Worm (Caenorhabditis elegans): ENCODE data around the gene T08G3.13.

Gene T08G3.13

DNA sequence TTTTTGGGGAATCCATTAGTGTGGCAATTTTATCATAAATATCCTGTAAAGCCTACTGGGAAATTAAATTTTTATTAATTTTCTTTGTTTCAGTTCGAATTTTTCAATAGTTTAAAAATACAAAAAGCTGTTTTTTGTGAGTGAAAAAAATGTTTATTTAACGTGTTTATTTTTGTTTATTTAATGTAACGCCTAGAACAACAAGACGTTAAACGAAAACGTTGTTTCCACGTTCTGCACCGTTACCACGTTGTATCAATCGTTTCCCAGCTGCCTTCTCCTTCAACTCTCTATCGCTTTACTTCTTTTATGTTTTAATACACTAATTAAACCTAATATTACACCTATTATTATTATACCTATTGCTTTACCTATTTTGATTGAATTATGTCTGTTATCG is at the start of gene T08G3.13:
TSS of gene T08G3.13 (plus strand) at position 301 of the 400 bp plus-strand sequence.
- TF ChIP-seq tra-4 (tag; optimal IDR thresholded peaks at IDR 0.05) (no peak), hnd-1 (tag; optimal IDR thresholded peaks at IDR 0.05) (no peak), sea-1 (GFP tag; conservative IDR thresholded peaks at IDR 0.05) (no peak), ets-7 (tag; optimal IDR thresholded peaks at IDR 0.05) (no peak), hmbx-1 (tag; optimal IDR thresholded peaks at IDR 0.05) (no peak), scrt-1 (GFP tag; IDR thresholded peaks at IDR 0.05) (no peak), ama-1 (optimal IDR thresholded peaks at IDR 0.05) (no peak), aly-1 (tag; optimal IDR thresholded peaks at IDR 0.05) (no peak), pes-1 (GFP tag; IDR thresholded peaks at IDR 0.05) (no peak), tbx-11 (GFP tag; IDR thresholded peaks at IDR 0.05) (no peak), F13C5.2 (tag; optimal IDR thresholded peaks at IDR 0.05) (no peak), ceh-36 (tag; optimal IDR thresholded peaks at IDR 0.05) (no peak), tbx-37 (GFP tag; conservative IDR thresholded peaks at IDR 0.05) (no peak), hmg-4 (GFP tag; optimal IDR thresholded peaks at IDR 0.05) (no peak), flt-1 (GFP tag; IDR thresholded peaks at IDR 0.05) (no peak), B0310.2 (tag; optimal IDR thresholded peaks at IDR 0.05) (no peak), ceh-13 (GFP tag; optimal IDR thresholded peaks at IDR 0.05) (no peak)

DNA sequence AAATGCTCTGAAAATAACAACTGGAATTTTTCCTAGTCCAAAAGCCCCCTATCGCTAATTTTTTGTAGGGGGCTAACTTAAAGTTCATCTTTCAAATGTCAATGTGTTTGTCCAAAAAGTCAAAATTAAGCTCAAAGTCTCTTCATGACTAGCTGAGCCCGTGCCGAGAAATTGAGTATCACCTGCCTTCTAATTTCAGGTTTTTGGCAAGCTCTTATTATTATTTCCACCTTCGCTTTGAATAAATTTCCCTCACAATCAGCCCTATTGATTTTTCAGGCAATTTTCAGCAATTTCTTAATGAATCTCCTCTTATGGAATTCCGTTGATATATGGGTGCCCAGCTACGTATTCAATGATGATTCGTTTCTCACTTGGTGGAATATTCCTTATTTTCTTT is 48.4 kb upstream of the T08G3.13 start, which contains the start of gene sre-36:
TSS of gene sre-36 (plus strand) at position 301 of the 400 bp plus-strand sequence.
- TF ChIP-seq ceh-36 (tag; optimal IDR thresholded peaks at IDR 0.05) (no peak), hmg-4 (GFP tag; optimal IDR thresholded peaks at IDR 0.05) (no peak), tra-4 (tag; optimal IDR thresholded peaks at IDR 0.05) (no peak), hmbx-1 (tag; optimal IDR thresholded peaks at IDR 0.05) (no peak), F13C5.2 (tag; optimal IDR thresholded peaks at IDR 0.05) (no peak), B0310.2 (tag; optimal IDR thresholded peaks at IDR 0.05) (no peak), ama-1 (optimal IDR thresholded peaks at IDR 0.05) (no peak), aly-1 (tag; optimal IDR thresholded peaks at IDR 0.05) (no peak), pes-1 (GFP tag; IDR thresholded peaks at IDR 0.05) (no peak), ets-7 (tag; optimal IDR thresholded peaks at IDR 0.05) (no peak), tbx-11 (GFP tag; IDR thresholded peaks at IDR 0.05) (no peak)

DNA sequence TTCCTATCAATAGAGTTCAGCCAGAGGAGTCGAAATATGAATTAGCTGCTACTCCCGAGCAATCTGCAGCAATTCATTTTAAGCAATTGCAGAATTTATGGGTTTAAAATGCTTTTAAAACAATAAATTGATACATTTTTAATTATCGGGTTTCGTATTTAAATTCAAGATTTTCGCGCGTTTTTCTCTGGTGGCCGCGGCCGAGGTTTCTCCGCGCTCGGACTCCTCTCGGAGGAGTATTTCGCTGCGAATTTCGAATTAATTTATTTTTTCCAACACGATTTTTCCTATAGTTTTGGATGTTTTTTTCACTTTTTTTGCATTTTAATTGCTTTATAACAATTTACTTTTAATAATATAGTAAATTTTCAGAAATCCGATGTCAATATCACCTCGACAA is 46.3 kb upstream of the T08G3.13 start, which contains the start of gene F13A7.14:
TSS of gene F13A7.14 (plus strand) at position 373 of the 400 bp plus-strand sequence.
- TF ChIP-seq hmbx-1 (tag; optimal IDR thresholded peaks at IDR 0.05) (no peak), tbx-11 (GFP tag; IDR thresholded peaks at IDR 0.05) (no peak), tbx-37 (GFP tag; conservative IDR thresholded peaks at IDR 0.05) (peak; percentile 84), tra-4 (tag; optimal IDR thresholded peaks at IDR 0.05) (no peak), hmg-4 (GFP tag; optimal IDR thresholded peaks at IDR 0.05) (peak; percentile 19), ets-7 (tag; optimal IDR thresholded peaks at IDR 0.05) (no peak), ceh-13 (GFP tag; optimal IDR thresholded peaks at IDR 0.05) (no peak), ama-1 (optimal IDR thresholded peaks at IDR 0.05) (no peak), pes-1 (GFP tag; IDR thresholded peaks at IDR 0.05) (peak; percentile 64)

- TF ChIP-seq sea-1 (GFP tag; conservative IDR thresholded peaks at IDR 0.05) (no peak), F13C5.2 (tag; optimal IDR thresholded peaks at IDR 0.05) (no peak), ets-7 (tag; optimal IDR thresholded peaks at IDR 0.05) (no peak), ceh-13 (GFP tag; optimal IDR thresholded peaks at IDR 0.05) (no peak), ama-1 (optimal IDR thresholded peaks at IDR 0.05) (no peak), aly-1 (tag; optimal IDR thresholded peaks at IDR 0.05) (no peak)
These were observed 43.9 kb upstream of the T08G3.13 start, which contains the start of gene syp-1 for ce11 chrV:16403974-16404373. Gene syp-1 (plus strand): TSS chrV:16404274.

DNA sequence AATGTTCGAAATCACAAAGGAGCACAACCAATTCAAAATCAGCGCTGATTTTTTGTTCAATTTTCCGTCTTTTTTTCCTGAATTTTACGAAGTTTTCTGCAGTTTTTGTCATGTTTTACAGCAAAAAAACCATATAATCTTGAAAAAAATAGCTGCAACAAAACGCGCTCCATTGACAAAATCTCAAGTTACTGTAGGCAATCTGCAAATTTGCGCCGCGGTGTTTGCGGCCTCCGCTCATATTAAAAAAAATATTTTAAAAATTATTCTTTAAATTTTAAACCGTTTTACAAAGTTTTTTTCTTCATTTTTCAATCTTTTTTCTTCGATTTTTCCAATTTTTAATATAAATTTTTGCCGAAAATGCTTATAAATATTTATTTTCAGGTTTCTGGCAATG is 42.5 kb upstream of the T08G3.13 start:
- no peak for TF ChIP-seq scrt-1 (GFP tag; IDR thresholded peaks at IDR 0.05)
- no peak for TF ChIP-seq tbx-11 (GFP tag; IDR thresholded peaks at IDR 0.05)
- TF ChIP-seq hmbx-1 (tag; optimal IDR thresholded peaks at IDR 0.05), result no peak
- TF ChIP-seq F13C5.2 (tag; optimal IDR thresholded peaks at IDR 0.05), result no peak
- no peak for TF ChIP-seq sea-1 (GFP tag; conservative IDR thresholded peaks at IDR 0.05)
- no peak for TF ChIP-seq aly-1 (tag; optimal IDR thresholded peaks at IDR 0.05)
- no peak for TF ChIP-seq ceh-13 (GFP tag; optimal IDR thresholded peaks at IDR 0.05)
- no peak for TF ChIP-seq tra-4 (tag; optimal IDR thresholded peaks at IDR 0.05)
- TF ChIP-seq hnd-1 (tag; optimal IDR thresholded peaks at IDR 0.05), result no peak
- TF ChIP-seq ceh-36 (tag; optimal IDR thresholded peaks at IDR 0.05), result no peak
- TF ChIP-seq flt-1 (GFP tag; IDR thresholded peaks at IDR 0.05), result no peak
- TF ChIP-seq ama-1 (optimal IDR thresholded peaks at IDR 0.05), result no peak
- no peak for TF ChIP-seq B0310.2 (tag; optimal IDR thresholded peaks at IDR 0.05)
- no peak for TF ChIP-seq ets-7 (tag; optimal IDR thresholded peaks at IDR 0.05)
- TF ChIP-seq pes-1 (GFP tag; IDR thresholded peaks at IDR 0.05), result no peak
- no peak for TF ChIP-seq tbx-37 (GFP tag; conservative IDR thresholded peaks at IDR 0.05)
- TF ChIP-seq hmg-4 (GFP tag; optimal IDR thresholded peaks at IDR 0.05), result no peak

ce11 chrV:16406357-16406756 is 41.5 kb upstream of the T08G3.13 start:
- TF ChIP-seq scrt-1 (GFP tag; IDR thresholded peaks at IDR 0.05) (no peak), ets-7 (tag; optimal IDR thresholded peaks at IDR 0.05) (no peak), pes-1 (GFP tag; IDR thresholded peaks at IDR 0.05) (no peak), hnd-1 (tag; optimal IDR thresholded peaks at IDR 0.05) (no peak), B0310.2 (tag; optimal IDR thresholded peaks at IDR 0.05) (no peak), ceh-36 (tag; optimal IDR thresholded peaks at IDR 0.05) (no peak), hmg-4 (GFP tag; optimal IDR thresholded peaks at IDR 0.05) (no peak), tra-4 (tag; optimal IDR thresholded peaks at IDR 0.05) (no peak), hmbx-1 (tag; optimal IDR thresholded peaks at IDR 0.05) (no peak), flt-1 (GFP tag; IDR thresholded peaks at IDR 0.05) (no peak), ama-1 (optimal IDR thresholded peaks at IDR 0.05) (no peak), ceh-13 (GFP tag; optimal IDR thresholded peaks at IDR 0.05) (no peak), tbx-37 (GFP tag; conservative IDR thresholded peaks at IDR 0.05) (no peak)

ce11 chrV:16407663-16408062 is 40.2 kb upstream of the T08G3.13 start, which contains the start of gene F26D2.3:
Gene F26D2.3 (plus strand): TSS chrV:16407963.
- TF ChIP-seq B0310.2 (tag; optimal IDR thresholded peaks at IDR 0.05), result no peak
- TF ChIP-seq pes-1 (GFP tag; IDR thresholded peaks at IDR 0.05), result no peak

DNA sequence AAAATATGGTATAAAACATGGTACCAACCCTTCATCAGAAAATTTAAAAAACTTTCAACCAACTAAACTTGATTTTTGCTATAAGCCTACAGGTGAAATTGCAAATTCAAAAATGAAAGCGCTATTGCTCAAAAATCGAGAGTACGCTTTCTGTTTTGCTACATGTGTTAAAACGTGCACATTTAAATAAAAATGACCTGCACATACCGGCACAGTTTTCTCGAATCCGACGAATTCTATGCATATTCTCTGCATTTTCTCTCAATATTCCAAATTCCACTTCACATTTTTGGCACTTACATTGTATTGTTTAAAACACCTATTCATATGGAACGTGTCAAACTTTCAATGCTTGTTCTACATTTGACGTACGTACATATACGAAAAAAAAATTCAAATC is 37.3 kb upstream of the T08G3.13 start, which contains the start of gene srh-145:
TSS of gene srh-145 (plus strand) at position 193 of the 400 bp plus-strand sequence.
- TF ChIP-seq ets-7 (tag; optimal IDR thresholded peaks at IDR 0.05) (no peak), B0310.2 (tag; optimal IDR thresholded peaks at IDR 0.05) (no peak), hmbx-1 (tag; optimal IDR thresholded peaks at IDR 0.05) (no peak), ama-1 (optimal IDR thresholded peaks at IDR 0.05) (no peak), tra-4 (tag; optimal IDR thresholded peaks at IDR 0.05) (no peak), hmg-4 (GFP tag; optimal IDR thresholded peaks at IDR 0.05) (no peak), scrt-1 (GFP tag; IDR thresholded peaks at IDR 0.05) (no peak), hnd-1 (tag; optimal IDR thresholded peaks at IDR 0.05) (no peak), pes-1 (GFP tag; IDR thresholded peaks at IDR 0.05) (no peak), tbx-37 (GFP tag; conservative IDR thresholded peaks at IDR 0.05) (no peak), aly-1 (tag; optimal IDR thresholded peaks at IDR 0.05) (no peak), ceh-13 (GFP tag; optimal IDR thresholded peaks at IDR 0.05) (no peak), tbx-11 (GFP tag; IDR thresholded peaks at IDR 0.05) (no peak), ceh-36 (tag; optimal IDR thresholded peaks at IDR 0.05) (no peak), flt-1 (GFP tag; IDR thresholded peaks at IDR 0.05) (no peak), sea-1 (GFP tag; conservative IDR thresholded peaks at IDR 0.05) (no peak), F13C5.2 (tag; optimal IDR thresholded peaks at IDR 0.05) (no peak)

Measured in whole organism, early embryonic.